Worm (Caenorhabditis elegans) whole organism, L1 larva: ENCODE results near the gene F59E12.1.

Experiments used
- F16B12.6 ChIP-seq: fragments of 150-350 bp; optimal IDR thresholded peaks from 2 replicates; lab custom pipeline; 2014; ENCODE audit warnings: missing biosample characterization, missing genetic modification characterization
- alr-1 ChIP-seq: fragments of 200-800 bp; sonication (Bioruptor generic); optimal IDR thresholded peaks from 2 replicates; lab custom pipeline; 2018; ENCODE audit warnings: borderline replicate concordance, mild to moderate bottlenecking, missing genetic modification characterization, missing compliant biosample characterization
- ama-1 ChIP-seq: fragments of 150-350 bp; optimal IDR thresholded peaks from 2 replicates; lab custom pipeline; 2014
- blmp-1 ChIP-seq: fragments of 150-350 bp; optimal IDR thresholded peaks from 2 replicates; lab custom pipeline; 2014; ENCODE audit warnings: missing biosample characterization, missing genetic modification characterization
- ceh-8 ChIP-seq: fragments of 200-800 bp; sonication (Bioruptor generic); optimal IDR thresholded peaks from 2 replicates; lab custom pipeline; 2018; ENCODE audit warnings: mild to moderate bottlenecking, missing genetic modification characterization, moderate library complexity, missing compliant biosample characterization
- ceh-82 ChIP-seq, 3 experiments: fragments of 150-350 bp in 1 of 3; sonication (generic microtip) in 2 of 3; optimal IDR thresholded peaks; 2 replicates each; lab custom pipeline; 2014 to 2017; ENCODE audit warnings: missing biosample characterization in 3 of 3, missing genetic modification characterization in 3 of 3
- ceh-88 ChIP-seq: fragments of 200-800 bp; sonication (Bioruptor generic); IDR thresholded peaks from 2 replicates; pipeline ENCODE4 v1.3.6; 2022; ENCODE audit warnings: missing genetic modification characterization, missing compliant biosample characterization
- dpl-1 ChIP-seq, 3 experiments: fragments of 150-350 bp in 2 of 3; sonication (generic microtip) in 1 of 3; optimal IDR thresholded peaks; 2 replicates each; lab custom pipeline; 2014 to 2017; ENCODE audit warnings: missing biosample characterization in 3 of 3, missing genetic modification characterization in 3 of 3, missing genetic modification reagents in 3 of 3
- efl-1 ChIP-seq, 4 experiments: fragments of 150-350 bp; optimal IDR thresholded peaks in 3 of 4; peaks in 1 of 4; 1 replicate in 1 of 4; 2 replicates in 3 of 4; lab custom pipeline; 2014; ENCODE audit warnings: missing biosample characterization in 2 of 4, missing genetic modification characterization in 2 of 4, missing genetic modification reagents in 2 of 4
- efl-3 ChIP-seq: fragments of 200-800 bp; sonication (Bioruptor generic); optimal IDR thresholded peaks from 2 replicates; lab custom pipeline; 2018; ENCODE audit warnings: mild to moderate bottlenecking, missing genetic modification characterization, missing compliant biosample characterization
- egl-13 ChIP-seq: sonication (generic microtip); optimal IDR thresholded peaks from 2 replicates; lab custom pipeline; 2016; ENCODE audit warnings: missing genotype, missing genetic modification reagents, missing genetic modification characterization, missing compliant biosample characterization
- elt-3 ChIP-seq, 6 experiments: fragments of 150-350 bp in 1 of 6; sonication (generic microtip); optimal IDR thresholded peaks; 2 replicates each; lab custom pipeline; 2017 to 2018; ENCODE audit warnings: missing biosample characterization in 6 of 6, missing genetic modification characterization in 6 of 6, inconsistent platforms in 1 of 6
- ets-5 ChIP-seq: fragments of 200-800 bp; sonication (Bioruptor generic); IDR thresholded peaks from 2 replicates; pipeline ENCODE4 v1.3.6; 2022; ENCODE audit warnings: missing genetic modification characterization, missing compliant biosample characterization
- fkh-10 ChIP-seq: sonication (generic microtip); optimal IDR thresholded peaks from 2 replicates; lab custom pipeline; 2017; ENCODE audit warnings: missing biosample characterization, missing genetic modification reagents, missing genetic modification characterization
- fkh-8 ChIP-seq: sonication (generic microtip); optimal IDR thresholded peaks from 2 replicates; lab custom pipeline; 2016; ENCODE audit warnings: mild to moderate bottlenecking, missing genetic modification characterization, missing compliant biosample characterization
- grh-1 ChIP-seq: fragments of 200-800 bp; sonication (Bioruptor generic); IDR thresholded peaks from 2 replicates; pipeline ENCODE4 v1.3.6; 2022; ENCODE audit warnings: missing genetic modification reagents, missing genetic modification characterization, missing compliant biosample characterization
- hlh-4 ChIP-seq: sonication (generic microtip); optimal IDR thresholded peaks from 2 replicates; lab custom pipeline; 2016; ENCODE audit warnings: mild to moderate bottlenecking, missing genetic modification characterization, missing compliant biosample characterization
- irx-1 ChIP-seq: sonication (generic microtip); optimal IDR thresholded peaks from 2 replicates; lab custom pipeline; 2016; ENCODE audit warnings: missing genetic modification characterization, missing compliant biosample characterization
- lin-14 ChIP-seq: fragments of 200-800 bp; sonication (Bioruptor generic); optimal IDR thresholded peaks from 2 replicates; lab custom pipeline; 2018; ENCODE audit warnings: mild to moderate bottlenecking, missing genetic modification characterization, moderate library complexity, missing compliant biosample characterization
- lin-15B ChIP-seq: fragments of 150-350 bp; sonication (generic microtip); optimal IDR thresholded peaks from 3 replicates; lab custom pipeline; 2014; ENCODE audit warnings: missing biosample characterization, missing genetic modification characterization
- lir-3 ChIP-seq: sonication (generic microtip); optimal IDR thresholded peaks from 2 replicates; lab custom pipeline; 2016; ENCODE audit warnings: mild to moderate bottlenecking, missing genetic modification characterization, moderate library complexity, missing compliant biosample characterization; ENCODE audit not compliant: poor library complexity
- lsy-2 ChIP-seq, 2 experiments: fragments of 150-350 bp; optimal IDR thresholded peaks; 2 replicates each; lab custom pipeline; 2014; ENCODE audit warnings: missing biosample characterization in 2 of 2, missing genetic modification characterization in 2 of 2
- mab-9 ChIP-seq: fragments of 200-800 bp; sonication (Bioruptor generic); IDR thresholded peaks from 2 replicates; pipeline ENCODE4 v1.3.6; 2022; ENCODE audit warnings: missing genetic modification reagents, missing genetic modification characterization, missing compliant biosample characterization
- mep-1 ChIP-seq: fragments of 150-350 bp; optimal IDR thresholded peaks from 2 replicates; lab custom pipeline; 2014; ENCODE audit warnings: missing biosample characterization, missing genetic modification characterization
- nhr-11 ChIP-seq: fragments of 150-350 bp; optimal IDR thresholded peaks from 2 replicates; lab custom pipeline; 2014; ENCODE audit warnings: missing biosample characterization, missing genetic modification characterization
- nhr-19 ChIP-seq: fragments of 200-800 bp; sonication (Bioruptor generic); conservative IDR thresholded peaks from 2 replicates; pipeline ENCODE4 v1.3.6; 2022; ENCODE audit warnings: missing genetic modification characterization, missing compliant biosample characterization
- nhr-20 ChIP-seq: sonication (generic microtip); optimal IDR thresholded peaks from 2 replicates; lab custom pipeline; 2016; ENCODE audit warnings: mild to moderate bottlenecking, missing genetic modification characterization, missing compliant biosample characterization
- nhr-237 ChIP-seq: fragments of 150-350 bp; optimal IDR thresholded peaks from 2 replicates; lab custom pipeline; 2014; ENCODE audit warnings: missing biosample characterization, missing genetic modification characterization
- nhr-28 ChIP-seq: fragments of 150-350 bp; optimal IDR thresholded peaks from 2 replicates; lab custom pipeline; 2014; ENCODE audit warnings: missing biosample characterization, missing genetic modification characterization
- nhr-71 ChIP-seq: sonication (generic microtip); optimal IDR thresholded peaks from 2 replicates; lab custom pipeline; 2016; ENCODE audit warnings: mild to moderate bottlenecking, missing genetic modification characterization, moderate library complexity, missing compliant biosample characterization
- nhr-85 ChIP-seq: sonication (generic microtip); peaks from one replicate; lab custom pipeline; 2016; ENCODE audit warnings: missing genetic modification characterization, inconsistent platforms, missing compliant biosample characterization
- nhr-90 ChIP-seq: sonication (generic microtip); optimal IDR thresholded peaks from 2 replicates; lab custom pipeline; 2016; ENCODE audit warnings: mild to moderate bottlenecking, missing genetic modification characterization, missing compliant biosample characterization; ENCODE audit not compliant: poor library complexity
- snu-23 ChIP-seq: sonication (generic microtip); optimal IDR thresholded peaks from 2 replicates; lab custom pipeline; 2016; ENCODE audit warnings: missing genetic modification characterization, missing compliant biosample characterization
- sox-4 ChIP-seq: sonication (generic microtip); optimal IDR thresholded peaks from 2 replicates; lab custom pipeline; 2016; ENCODE audit warnings: missing genetic modification characterization, missing compliant biosample characterization
- tlp-1 ChIP-seq: fragments of 150-350 bp; optimal IDR thresholded peaks from 2 replicates; lab custom pipeline; 2014; ENCODE audit warnings: missing biosample characterization, missing genetic modification characterization
- unc-30 ChIP-seq: sonication (generic microtip); optimal IDR thresholded peaks from 2 replicates; lab custom pipeline; 2017; ENCODE audit warnings: missing biosample characterization, missing genetic modification characterization
- unc-62 ChIP-seq: fragments of 150-350 bp; optimal IDR thresholded peaks from 2 replicates; lab custom pipeline; 2014; ENCODE audit warnings: missing biosample characterization, missing genetic modification reagents, missing genetic modification characterization
- unc-86 ChIP-seq: sonication (generic microtip); optimal IDR thresholded peaks from 2 replicates; lab custom pipeline; 2016; ENCODE audit warnings: missing genetic modification characterization, missing compliant biosample characterization
- unc-98 ChIP-seq: fragments of 200-800 bp; sonication (Bioruptor generic); IDR thresholded peaks from 2 replicates; pipeline ENCODE4 v1.3.6; 2022; ENCODE audit warnings: missing genetic modification characterization, missing compliant biosample characterization
- vab-15 ChIP-seq: sonication (generic microtip); optimal IDR thresholded peaks from 2 replicates; lab custom pipeline; 2017; ENCODE audit warnings: missing genotype, mild to moderate bottlenecking, missing genetic modification characterization, missing compliant biosample characterization

Gene F59E12.1

DNA sequence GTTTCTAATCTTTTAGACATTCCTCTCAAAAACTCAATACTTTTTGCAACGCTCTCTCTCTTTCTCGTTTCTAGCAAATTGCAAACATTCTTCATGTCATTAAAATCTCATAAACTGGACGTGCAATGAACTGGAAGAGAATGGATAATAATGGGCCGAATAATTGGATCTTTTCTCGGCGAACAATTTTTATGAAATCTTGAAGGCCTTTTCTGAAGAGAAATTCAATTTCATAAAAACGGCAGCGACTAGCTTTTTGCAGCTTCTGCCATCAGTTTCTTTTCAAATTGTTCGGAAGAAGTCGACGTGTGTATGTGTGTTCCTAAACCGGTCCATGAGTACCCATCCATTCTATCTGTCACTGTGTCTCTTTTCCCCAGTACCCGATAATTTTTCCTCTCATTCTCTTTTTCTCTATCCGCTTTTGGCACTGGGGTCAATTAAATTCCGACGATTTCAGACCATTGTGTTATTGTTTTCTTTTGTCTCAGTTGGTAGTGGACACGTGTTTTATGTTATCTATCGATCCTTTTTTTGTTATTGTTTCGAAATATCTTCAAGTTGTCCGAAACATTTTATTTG is 48.4 kb downstream of the F59E12.1 start:
- TF ChIP-seq ceh-8 (GFP tag; lab: Kevin White, UChicago), result no peak
- peak; percentile 69 for TF ChIP-seq blmp-1 (tag; lab: Kevin White, UChicago)
- TF ChIP-seq ceh-82 (tag; optimal IDR thresholded peaks at IDR 0.05; lab: Kevin White, UChicago), result no peak
- TF ChIP-seq nhr-28, result no peak
- no peak for TF ChIP-seq unc-62 (GFP tag; lab: Kevin White, UChicago)
- no peak for TF ChIP-seq sox-4 (tag; lab: Kevin White, UChicago)
- TF ChIP-seq fkh-10 (GFP tag; lab: Kevin White, UChicago), result peak; percentile 29
- TF ChIP-seq lsy-2 (tag; optimal IDR thresholded peaks at IDR 0.05; lab: Kevin White, UChicago), result no peak
- TF ChIP-seq irx-1, result no peak
- TF ChIP-seq unc-30 (tag; lab: Kevin White, UChicago), result no peak
- TF ChIP-seq dpl-1 (GFP tag; optimal IDR thresholded peaks at IDR 0.05; lab: Kevin White, UChicago), result no peak
- no peak for TF ChIP-seq nhr-71 (tag; lab: Kevin White, UChicago)
- TF ChIP-seq F16B12.6 (tag; lab: Kevin White, UChicago), result no peak
- no peak for TF ChIP-seq alr-1
- TF ChIP-seq hlh-4 (tag; lab: Kevin White, UChicago), result no peak
- TF ChIP-seq grh-1, result no peak
- peak; percentile 29 for TF ChIP-seq snu-23 (GFP tag; lab: Kevin White, UChicago)
- TF ChIP-seq lir-3 (tag; lab: Kevin White, UChicago), result no peak
- TF ChIP-seq nhr-90 (tag; lab: Kevin White, UChicago), result no peak
- TF ChIP-seq ama-1 (lab: Kevin White, UChicago), result no peak
- TF ChIP-seq ets-5 (GFP tag; lab: Robert Waterston, UW), result no peak
- TF ChIP-seq vab-15 (tag; lab: Kevin White, UChicago), result no peak
- no peak for TF ChIP-seq ceh-88
- no peak for TF ChIP-seq nhr-11 (tag; lab: Kevin White, UChicago)
- no peak for TF ChIP-seq efl-1 (optimal IDR thresholded peaks at IDR 0.05; lab: Kevin White, UChicago)
- peak in 1 of 2 experiments; percentile 50 for TF ChIP-seq efl-1 (GFP tag; optimal IDR thresholded peaks at IDR 0.05 in 1 of 2; lab: Kevin White, UChicago)
- no peak for TF ChIP-seq nhr-19 (GFP tag; lab: Robert Waterston, UW)
- peak; percentile 78 for TF ChIP-seq nhr-85
- TF ChIP-seq egl-13 (tag; lab: Kevin White, UChicago), result no peak
- TF ChIP-seq efl-3 (GFP tag; lab: Kevin White, UChicago), result no peak
- TF ChIP-seq unc-86, result no peak
- TF ChIP-seq fkh-8 (tag; lab: Kevin White, UChicago), result no peak
- TF ChIP-seq unc-98 (GFP tag; lab: Robert Waterston, UW), result no peak
- no peak for TF ChIP-seq nhr-237 (tag; lab: Kevin White, UChicago)
- TF ChIP-seq tlp-1 (tag; lab: Kevin White, UChicago), result no peak
- TF ChIP-seq lin-14 (GFP tag; lab: Kevin White, UChicago), result peak; percentile 46
- no peak for TF ChIP-seq elt-3 (tag; optimal IDR thresholded peaks at IDR 0.05; lab: Kevin White, UChicago)
- no peak for TF ChIP-seq mab-9
- no peak for TF ChIP-seq mep-1 (tag; lab: Kevin White, UChicago)
- TF ChIP-seq nhr-20 (tag; lab: Kevin White, UChicago), result no peak

DNA sequence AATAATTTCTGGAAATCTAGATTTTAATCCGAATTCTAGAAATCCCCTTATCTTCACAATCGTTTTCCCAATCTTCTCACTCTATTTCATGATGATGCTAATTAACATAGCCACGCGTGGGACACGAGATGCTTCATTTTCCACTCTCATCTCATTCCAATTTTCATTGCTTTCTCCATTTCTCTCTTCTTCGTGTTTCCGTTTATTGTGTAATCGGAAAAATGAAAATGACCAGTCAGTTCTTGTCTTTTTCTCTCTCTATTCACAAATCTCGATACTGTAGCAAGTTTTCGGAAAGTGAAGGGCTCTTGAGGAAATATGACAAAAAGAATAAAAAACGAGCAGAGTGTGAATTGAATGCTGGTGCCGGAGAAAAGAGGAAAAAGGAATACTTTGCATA is 50.2 kb downstream of the F59E12.1 start:
- TF ChIP-seq nhr-85, result peak; percentile 15
- no peak for TF ChIP-seq lin-15B (tag; lab: Kevin White, UChicago)
- no peak for TF ChIP-seq ama-1 (lab: Kevin White, UChicago)
- TF ChIP-seq lin-14 (GFP tag; lab: Kevin White, UChicago), result peak; percentile 55
- TF ChIP-seq blmp-1 (tag; lab: Kevin White, UChicago), result peak; percentile 93
